Fruit fly (Drosophila melanogaster): Measurements from ENCODE around the gene CG31248.

Gene CG31248

DNA sequence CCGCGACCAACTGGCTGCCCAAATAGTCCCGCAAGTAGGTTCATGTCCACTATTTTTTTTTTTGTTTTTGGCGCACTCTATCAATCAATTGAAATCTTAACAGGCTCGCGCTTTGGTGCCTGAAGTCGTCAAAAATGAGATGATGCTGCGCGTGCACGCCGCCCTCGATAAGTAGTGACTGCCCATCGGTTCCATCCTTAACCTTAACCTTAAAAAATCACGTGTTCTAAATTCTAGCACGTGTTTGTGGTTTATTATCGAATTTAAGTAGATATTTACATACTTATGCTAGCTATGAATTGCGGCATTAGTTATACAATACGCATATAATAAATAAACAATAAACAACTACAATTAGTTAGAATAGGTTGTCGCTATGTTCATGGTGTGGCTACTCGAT, 34.8 kb upstream of the CG31248 start:
- TF ChIP-seq CG10669 (GFP tag; optimal IDR thresholded peaks at IDR 0.05) (no peak), svp (GFP tag) (no peak), Gug (GFP tag; IDR thresholded peaks at IDR 0.05) (no peak), CG1621 (tag; optimal IDR thresholded peaks at IDR 0.05) (no peak), OdsH (GFP tag; optimal IDR thresholded peaks at IDR 0.05) (no peak), fkh (GFP tag; optimal IDR thresholded peaks at IDR 0.05) (no peak), cyc (GFP tag; optimal IDR thresholded peaks at IDR 0.05) (no peak), net (GFP tag; optimal IDR thresholded peaks at IDR 0.05) (no peak), Eip75B (GFP tag; optimal IDR thresholded peaks at IDR 0.05) (no peak), CG11762 (GFP tag; optimal IDR thresholded peaks at IDR 0.05; ENCODE audit: insufficient read depth) (no peak), CG8319 (GFP tag; optimal IDR thresholded peaks at IDR 0.05) (no peak)

DNA sequence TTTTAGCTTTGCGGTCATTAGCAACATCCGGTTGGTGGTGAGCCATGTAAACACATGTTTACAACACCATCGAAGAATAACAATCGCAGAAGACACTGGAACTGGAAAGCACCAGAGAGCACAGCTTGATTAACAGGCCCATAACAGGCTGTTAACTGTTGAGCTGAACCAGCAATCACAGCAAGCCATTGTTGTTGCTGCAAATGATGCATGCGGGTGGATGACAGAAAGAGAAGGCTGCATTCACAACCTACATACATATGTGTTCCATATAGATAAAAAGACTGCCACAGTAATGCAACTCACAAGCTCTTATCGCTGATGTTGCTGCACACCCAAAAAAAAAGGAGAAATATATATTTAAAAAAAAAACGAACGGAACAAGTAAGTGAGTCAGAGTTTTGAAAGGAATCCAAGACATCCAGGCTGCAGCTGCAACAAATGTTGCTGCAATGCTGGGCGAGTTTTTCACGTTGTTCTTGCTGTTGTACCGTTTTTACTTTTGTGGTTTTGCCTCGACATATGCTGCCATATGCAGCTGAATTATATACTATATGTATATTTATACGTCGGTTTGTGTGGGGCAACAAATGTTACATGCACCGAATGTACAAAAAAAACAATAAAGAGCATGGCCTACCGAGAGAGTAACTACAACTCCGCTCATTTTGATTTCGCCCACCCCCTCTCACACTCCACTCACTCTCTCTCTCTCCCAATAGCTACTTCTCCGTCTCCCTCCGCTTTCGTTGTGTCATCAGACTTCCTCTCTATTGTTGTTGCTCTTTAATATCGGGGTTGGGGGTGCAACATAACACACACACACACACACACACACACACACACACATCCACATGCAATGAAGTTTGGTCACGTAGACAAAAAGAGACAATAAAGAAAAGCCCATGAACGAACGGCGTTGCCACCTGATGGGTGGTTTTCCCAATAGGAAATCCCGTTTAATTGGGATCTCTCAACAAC, 26.0 kb upstream of the CG31248 start:
- TF ChIP-seq CG9139 (GFP tag; optimal IDR thresholded peaks at IDR 0.05) (peak; percentile 24), vri (GFP tag; optimal IDR thresholded peaks at IDR 0.05) (peak; percentile 8), dsx (GFP tag; optimal IDR thresholded peaks at IDR 0.05; ENCODE audit: poor library complexity, severe bottlenecking) (peak; percentile 73), CG16779 (tag; optimal IDR thresholded peaks at IDR 0.05) (peak; percentile 6), CG6163 (GFP tag; IDR thresholded peaks at IDR 0.05) (peak; percentile 44; the same call in 2 of the 3 replicates), fkh (GFP tag; optimal IDR thresholded peaks at IDR 0.05) (peak; percentile 78), CG4318 (GFP tag; optimal IDR thresholded peaks at IDR 0.05) (no peak), Hr4 (GFP tag; optimal IDR thresholded peaks at IDR 0.05) (no peak), ss (GFP tag; optimal IDR thresholded peaks at IDR 0.05) (peak; percentile 40 to 57), CG6808 (GFP tag; optimal IDR thresholded peaks at IDR 0.05) (peak; percentile 43), CG15336 (GFP tag; IDR thresholded peaks at IDR 0.05) (peak; percentile 53; the same call in 1 of the 2 replicates), spab (GFP tag; optimal IDR thresholded peaks at IDR 0.05) (no peak), Met (GFP tag; optimal IDR thresholded peaks at IDR 0.05) (no peak), CG3032 (tag; optimal IDR thresholded peaks at IDR 0.05) (no peak), svp (GFP tag) (peak; percentile 60), CG6792 (GFP tag; optimal IDR thresholded peaks at IDR 0.05) (no peak), Ets96B (tag; optimal IDR thresholded peaks at IDR 0.05) (peak; percentile 23), Sox102F (GFP tag; optimal IDR thresholded peaks at IDR 0.05) (peak; percentile 11), pdm3 (GFP tag; optimal IDR thresholded peaks at IDR 0.05) (no peak), Eip93F (GFP tag; optimal IDR thresholded peaks at IDR 0.05) (peak; percentile 78), Sox14 (GFP tag; optimal IDR thresholded peaks at IDR 0.05) (no peak), salr (GFP tag; optimal IDR thresholded peaks at IDR 0.05) (no peak), acj6 (GFP tag; optimal IDR thresholded peaks at IDR 0.05) (no peak), Ets21C (GFP tag; optimal IDR thresholded peaks at IDR 0.05) (no peak), net (GFP tag; optimal IDR thresholded peaks at IDR 0.05) (peak; percentile 5), dac (GFP tag; optimal IDR thresholded peaks at IDR 0.05) (no peak), CG10669 (GFP tag; optimal IDR thresholded peaks at IDR 0.05) (no peak), CG6276 (GFP tag; optimal IDR thresholded peaks at IDR 0.05) (no peak), CG3919 (GFP tag; optimal IDR thresholded peaks at IDR 0.05) (peak; percentile 16), eg (GFP tag; IDR thresholded peaks at IDR 0.05) (0 out of 3 replicates have a peak, but pooled peaks have one; percentile 29), CG1621 (tag; optimal IDR thresholded peaks at IDR 0.05) (peak; percentile 24), Lpt (GFP tag; optimal IDR thresholded peaks at IDR 0.05) (peak; percentile 64), fd85E (GFP tag; optimal IDR thresholded peaks at IDR 0.05) (no peak), CG11762 (GFP tag; optimal IDR thresholded peaks at IDR 0.05; ENCODE audit: insufficient read depth) (no peak), topi (GFP tag; optimal IDR thresholded peaks at IDR 0.05) (no peak), Gug (GFP tag; IDR thresholded peaks at IDR 0.05) (no peak), Eip78C (GFP tag) (peak; percentile 75), CG8632 (GFP tag; optimal IDR thresholded peaks at IDR 0.05) (no peak), CG6854 (GFP tag; optimal IDR thresholded peaks at IDR 0.05) (peak; percentile 8), Sox15 (GFP tag; optimal IDR thresholded peaks at IDR 0.05) (no peak), OdsH (GFP tag; optimal IDR thresholded peaks at IDR 0.05) (no peak), fd59A (GFP tag; optimal IDR thresholded peaks at IDR 0.05) (no peak), CG8119 (GFP tag; IDR thresholded peaks at IDR 0.05) (peak; percentile 41; the same call in 2 of the 3 replicates)

All from whole organism, prepupa.